Worm (Caenorhabditis elegans): Measurements from ENCODE around the gene spsb-1.

- TF ChIP-seq nhr-23 (tag; optimal IDR thresholded peaks at IDR 0.05) (no peak), nhr-25 (tag; optimal IDR thresholded peaks at IDR 0.05) (peak; percentile 75), aly-2 (tag; optimal IDR thresholded peaks at IDR 0.05) (no peak), unc-39 (tag; optimal IDR thresholded peaks at IDR 0.05) (no peak), mdl-1 (tag; optimal IDR thresholded peaks at IDR 0.05) (no peak), dmd-4 (tag; optimal IDR thresholded peaks at IDR 0.05) (no peak), unc-62 (GFP tag; optimal IDR thresholded peaks at IDR 0.05) (no peak), lin-13 (GFP tag; optimal IDR thresholded peaks at IDR 0.05) (no peak)
Measured at ce11 chrII:15203398-15204068, 7.0 kb downstream of the spsb-1 start.
